Worm (Caenorhabditis elegans) whole organism, midembryonic: ENCODE results near the gene frpr-10.

ENCODE experiments used
- T22C8.4 ChIP-seq: fragments of 200-800 bp; sonication (Bioruptor generic); IDR thresholded peaks from 2 replicates; pipeline ENCODE4 v1.3.6; 2022; ENCODE audit warnings: missing genetic modification characterization, missing compliant biosample characterization
- cog-1 ChIP-seq: sonication (generic microtip); optimal IDR thresholded peaks from 2 replicates; lab custom pipeline; 2016; ENCODE audit warnings: missing genetic modification characterization, missing compliant biosample characterization
- flt-1 ChIP-seq: fragments of 200-800 bp; sonication (Bioruptor generic); IDR thresholded peaks from 2 replicates; pipeline ENCODE4 v1.3.6; 2022; ENCODE audit warnings: missing genetic modification characterization, missing compliant biosample characterization
- klf-2 ChIP-seq: fragments of 200-800 bp; sonication (Bioruptor generic); conservative IDR thresholded peaks from 2 replicates; pipeline ENCODE4 v1.3.6; 2022; ENCODE audit warnings: missing genetic modification reagents, missing genetic modification characterization, missing compliant biosample characterization
- med-1 ChIP-seq: sonication (generic microtip); optimal IDR thresholded peaks from 2 replicates; lab custom pipeline; 2017; ENCODE audit warnings: missing genetic modification characterization, mild to moderate bottlenecking, missing compliant biosample characterization, antibody characterized with exemption, missing genetic modification reagents; ENCODE audit not compliant: insufficient read depth
- ref-1 ChIP-seq: fragments of 200-800 bp; sonication (Bioruptor generic); conservative IDR thresholded peaks from 2 replicates; pipeline ENCODE4 v1.3.6; 2022; ENCODE audit warnings: missing genetic modification reagents, missing genetic modification characterization, missing compliant biosample characterization
- tab-1 ChIP-seq: fragments of 200-800 bp; sonication (Bioruptor generic); IDR thresholded peaks from 2 replicates; pipeline ENCODE4 v1.3.6; 2022; ENCODE audit warnings: missing genetic modification characterization, missing compliant biosample characterization
- ztf-23 ChIP-seq: fragments of 200-800 bp; sonication (Bioruptor generic); IDR thresholded peaks from 2 replicates; pipeline ENCODE4 v1.3.6; 2022; ENCODE audit warnings: missing genetic modification reagents, missing genetic modification characterization, missing compliant biosample characterization
- ztf-29 ChIP-seq: fragments of 200-800 bp; sonication (Bioruptor generic); IDR thresholded peaks from 2 replicates; pipeline ENCODE4 v1.3.6; 2022; ENCODE audit warnings: missing genetic modification reagents, missing genetic modification characterization, missing compliant biosample characterization

frpr-10 gene

ce11 chrIV:8004019-8004418, 46.4 kb downstream of the frpr-10 start, which contains the start of gene rig-4:
TSS of gene rig-4 (minus strand) at chrIV:8004119.
- TF ChIP-seq flt-1 (GFP tag; lab: Robert Waterston, UW) (no peak), T22C8.4 (GFP tag; lab: Robert Waterston, UW) (no peak)

ce11 chrIV:8005376-8005775, 47.8 kb downstream of the frpr-10 start:
- TF ChIP-seq ref-1 (GFP tag; lab: Robert Waterston, UW), result no peak
- no peak for TF ChIP-seq cog-1
- no peak for TF ChIP-seq T22C8.4 (GFP tag; lab: Robert Waterston, UW)
- no peak for TF ChIP-seq klf-2 (GFP tag; lab: Robert Waterston, UW)
- no peak for TF ChIP-seq med-1 (GFP tag; lab: Kevin White, UChicago)
- no peak for TF ChIP-seq tab-1 (GFP tag; lab: Robert Waterston, UW)
- no peak for TF ChIP-seq flt-1 (GFP tag; lab: Robert Waterston, UW)
- no peak for TF ChIP-seq ztf-23 (GFP tag; lab: Robert Waterston, UW)
- no peak for TF ChIP-seq ztf-29 (GFP tag; lab: Robert Waterston, UW)

ce11 chrIV:8006161-8006560, 48.6 kb downstream of the frpr-10 start:
- TF ChIP-seq cog-1 (no peak), klf-2 (GFP tag; lab: Robert Waterston, UW) (no peak), ref-1 (GFP tag; lab: Robert Waterston, UW) (no peak), med-1 (GFP tag; lab: Kevin White, UChicago) (no peak), T22C8.4 (GFP tag; lab: Robert Waterston, UW) (no peak), ztf-23 (GFP tag; lab: Robert Waterston, UW) (no peak), ztf-29 (GFP tag; lab: Robert Waterston, UW) (no peak), tab-1 (GFP tag; lab: Robert Waterston, UW) (no peak), flt-1 (GFP tag; lab: Robert Waterston, UW) (no peak)

ce11 chrIV:8007549-8007948, 49.9 kb downstream of the frpr-10 start:
- TF ChIP-seq cog-1 (no peak), tab-1 (GFP tag; lab: Robert Waterston, UW) (no peak), ref-1 (GFP tag; lab: Robert Waterston, UW) (no peak), ztf-23 (GFP tag; lab: Robert Waterston, UW) (no peak), flt-1 (GFP tag; lab: Robert Waterston, UW) (no peak), ztf-29 (GFP tag; lab: Robert Waterston, UW) (no peak), klf-2 (GFP tag; lab: Robert Waterston, UW) (no peak), med-1 (GFP tag; lab: Kevin White, UChicago) (no peak), T22C8.4 (GFP tag; lab: Robert Waterston, UW) (no peak)

- no peak for TF ChIP-seq ztf-23 (GFP tag; lab: Robert Waterston, UW)
- peak; percentile 42; the same call in 1 of the 2 replicates for TF ChIP-seq flt-1 (GFP tag; lab: Robert Waterston, UW)
Observed at ce11 chrIV:8008137-8008536, 50.5 kb downstream of the frpr-10 start.

- no peak for TF ChIP-seq tab-1 (GFP tag; lab: Robert Waterston, UW)
- no peak for TF ChIP-seq flt-1 (GFP tag; lab: Robert Waterston, UW)
- TF ChIP-seq klf-2 (GFP tag; lab: Robert Waterston, UW), result no peak
- no peak for TF ChIP-seq med-1 (GFP tag; lab: Kevin White, UChicago)
- no peak for TF ChIP-seq ztf-29 (GFP tag; lab: Robert Waterston, UW)
- TF ChIP-seq T22C8.4 (GFP tag; lab: Robert Waterston, UW), result no peak
Observed at ce11 chrIV:8009374-8009773, 51.8 kb downstream of the frpr-10 start.

- TF ChIP-seq tab-1 (GFP tag; lab: Robert Waterston, UW), result no peak
Observed at ce11 chrIV:8010521-8010920, 52.9 kb downstream of the frpr-10 start.

- TF ChIP-seq ztf-29 (GFP tag; lab: Robert Waterston, UW), result no peak
- no peak for TF ChIP-seq ztf-23 (GFP tag; lab: Robert Waterston, UW)
- no peak for TF ChIP-seq klf-2 (GFP tag; lab: Robert Waterston, UW)
- TF ChIP-seq flt-1 (GFP tag; lab: Robert Waterston, UW), result no peak
- TF ChIP-seq ref-1 (GFP tag; lab: Robert Waterston, UW), result no peak
- TF ChIP-seq cog-1, result no peak
- no peak for TF ChIP-seq T22C8.4 (GFP tag; lab: Robert Waterston, UW)
- no peak for TF ChIP-seq tab-1 (GFP tag; lab: Robert Waterston, UW)
- no peak for TF ChIP-seq med-1 (GFP tag; lab: Kevin White, UChicago)
Observed at ce11 chrIV:8012330-8012729, 54.7 kb downstream of the frpr-10 start, which contains the start of gene Y42H9B.3. TSS of gene Y42H9B.3 (minus strand) at chrIV:8012430.

- no peak for TF ChIP-seq med-1 (GFP tag; lab: Kevin White, UChicago)
- no peak for TF ChIP-seq T22C8.4 (GFP tag; lab: Robert Waterston, UW)
Observed at ce11 chrIV:8013849-8014248, 56.2 kb downstream of the frpr-10 start, which contains the start of gene C26B2.8. TSS of gene C26B2.8 (plus strand) at chrIV:8014149.

ce11 chrIV:8015726-8016312, 58.2 kb downstream of the frpr-10 start, which contains the start of gene C26B2.7:
TSS of gene C26B2.7 (plus strand) at chrIV:8016274.
- TF ChIP-seq tab-1 (GFP tag; lab: Robert Waterston, UW) (peak; percentile 48; the same call in 1 of the 2 replicates), flt-1 (GFP tag; lab: Robert Waterston, UW) (peak; percentile 82), ztf-23 (GFP tag; lab: Robert Waterston, UW) (peak; percentile 73), ref-1 (GFP tag; lab: Robert Waterston, UW) (0 out of 2 replicates have a peak, but pooled peaks have one; percentile 40), ztf-29 (GFP tag; lab: Robert Waterston, UW) (peak; percentile 57; the same call in 1 of the 2 replicates), klf-2 (GFP tag; lab: Robert Waterston, UW) (peak; percentile 80), cog-1 (peak; percentile 12)
